Fruit fly (Drosophila melanogaster) Kc167 (cell line): Measurements from ENCODE around the gene fend.

Source experiments
- Myc ChIP-seq: fragments of >200 bp; optimal IDR thresholded peaks from 2 replicates; lab custom pipeline; 2017; ENCODE audit warnings: missing external identifiers
- h ChIP-seq: fragments of >200 bp; optimal IDR thresholded peaks from 3 replicates; lab custom pipeline; 2018; ENCODE audit warnings: missing external identifiers
- insv ChIP-seq: fragments of >200 bp; optimal IDR thresholded peaks from 3 replicates; lab custom pipeline; 2018; ENCODE audit warnings: missing external identifiers
- psq ChIP-seq: fragments of >200 bp; optimal IDR thresholded peaks from 2 replicates; lab custom pipeline; 2017; ENCODE audit warnings: missing external identifiers

- no peak for TF ChIP-seq Myc (lab: Kevin White, UChicago)
- no peak for TF ChIP-seq psq (lab: Kevin White, UChicago)
- TF ChIP-seq h (lab: Kevin White, UChicago) = no peak
- TF ChIP-seq insv (lab: Kevin White, UChicago) = no peak
Observed at dm6 chrX:9134922-9135453, at the start of gene fend.
